Worm (Caenorhabditis elegans): ENCODE data around the gene srh-236.

The srh-236 gene

ce11 chrV:17208045-17208444, 3.8 kb downstream of the srh-236 start, which contains the start of gene Y68A4A.13:
Gene Y68A4A.13, minus strand, starts transcription at chrV:17208145.
- no peak for TF ChIP-seq nhr-2 (tag; optimal IDR thresholded peaks at IDR 0.05)
- no peak for TF ChIP-seq mls-2 (tag; optimal IDR thresholded peaks at IDR 0.05)
- no peak for TF ChIP-seq snpc-4 (tag; optimal IDR thresholded peaks at IDR 0.05)
- no peak for TF ChIP-seq unc-39 (tag; optimal IDR thresholded peaks at IDR 0.05)
- TF ChIP-seq ceh-43 (GFP tag; optimal IDR thresholded peaks at IDR 0.05), result no peak
- no peak for TF ChIP-seq blmp-1 (tag; optimal IDR thresholded peaks at IDR 0.05)

ce11 chrV:17206469-17206868, 5.4 kb downstream of the srh-236 start:
- no peak for TF ChIP-seq pha-4 (tag; optimal IDR thresholded peaks at IDR 0.05)
- TF ChIP-seq nhr-237 (tag; optimal IDR thresholded peaks at IDR 0.05), result no peak
- no peak for TF ChIP-seq snpc-4 (tag; optimal IDR thresholded peaks at IDR 0.05)
- TF ChIP-seq drap-1 (GFP tag; optimal IDR thresholded peaks at IDR 0.05), result no peak
- no peak for TF ChIP-seq sptf-1 (tag; optimal IDR thresholded peaks at IDR 0.05)
- TF ChIP-seq ces-1 (GFP tag; optimal IDR thresholded peaks at IDR 0.05), result no peak
- TF ChIP-seq bed-3 (GFP tag; optimal IDR thresholded peaks at IDR 0.05), result no peak
- TF ChIP-seq ceh-83 (GFP tag; optimal IDR thresholded peaks at IDR 0.05), result no peak
- TF ChIP-seq sem-2 (GFP tag; optimal IDR thresholded peaks at IDR 0.05), result no peak

ce11 chrV:17201847-17202246, 10.0 kb downstream of the srh-236 start, which contains the start of gene Y68A4A.10:
Gene Y68A4A.10, plus strand, starts transcription at chrV:17202147.
- no peak for TF ChIP-seq blmp-1 (tag; optimal IDR thresholded peaks at IDR 0.05)
- no peak for TF ChIP-seq tbx-8 (GFP tag; optimal IDR thresholded peaks at IDR 0.05)
- TF ChIP-seq unc-62 (GFP tag; optimal IDR thresholded peaks at IDR 0.05), result no peak
- no peak for TF ChIP-seq zip-8 (tag; optimal IDR thresholded peaks at IDR 0.05)
- TF ChIP-seq mls-2 (tag; optimal IDR thresholded peaks at IDR 0.05), result no peak
- TF ChIP-seq mep-1 (tag; optimal IDR thresholded peaks at IDR 0.05), result no peak
- no peak for TF ChIP-seq ceh-43 (GFP tag; optimal IDR thresholded peaks at IDR 0.05)
- no peak for TF ChIP-seq bed-3 (GFP tag; optimal IDR thresholded peaks at IDR 0.05)
- no peak for TF ChIP-seq snpc-4 (tag; optimal IDR thresholded peaks at IDR 0.05)
- no peak for TF ChIP-seq lin-13 (tag; optimal IDR thresholded peaks at IDR 0.05)
- TF ChIP-seq nhr-12 (tag; optimal IDR thresholded peaks at IDR 0.05), result no peak
- TF ChIP-seq lin-32 (GFP tag; optimal IDR thresholded peaks at IDR 0.05), result no peak
- no peak for TF ChIP-seq mab-5 (tag; optimal IDR thresholded peaks at IDR 0.05)
- TF ChIP-seq sptf-1 (tag; optimal IDR thresholded peaks at IDR 0.05), result no peak
- TF ChIP-seq flh-1 (GFP tag; optimal IDR thresholded peaks at IDR 0.05), result no peak
- TF ChIP-seq ztf-11 (tag; optimal IDR thresholded peaks at IDR 0.05), result no peak
- TF ChIP-seq hlh-1 (tag; optimal IDR thresholded peaks at IDR 0.05), result no peak
- no peak for TF ChIP-seq M03D4.4 (tag; optimal IDR thresholded peaks at IDR 0.05)
- TF ChIP-seq ces-1 (GFP tag; optimal IDR thresholded peaks at IDR 0.05), result no peak

- TF ChIP-seq unc-39 (tag; optimal IDR thresholded peaks at IDR 0.05) (no peak), lin-13 (tag; optimal IDR thresholded peaks at IDR 0.05) (no peak), sem-2 (GFP tag; optimal IDR thresholded peaks at IDR 0.05) (no peak), mep-1 (tag; optimal IDR thresholded peaks at IDR 0.05) (no peak)
Observed at ce11 chrV:17198926-17199325, 12.9 kb downstream of the srh-236 start, which contains the start of gene srz-96. Gene srz-96, plus strand, starts transcription at chrV:17199226.

ce11 chrV:17192238-17192637, 19.6 kb downstream of the srh-236 start, which contains the start of gene srz-47:
Gene srz-47, minus strand, starts transcription at chrV:17192338.
- TF ChIP-seq bed-3 (GFP tag; optimal IDR thresholded peaks at IDR 0.05) (no peak), lsy-2 (tag; optimal IDR thresholded peaks at IDR 0.05) (no peak), ceh-83 (GFP tag; optimal IDR thresholded peaks at IDR 0.05) (no peak), unc-39 (tag; optimal IDR thresholded peaks at IDR 0.05) (no peak), flh-1 (GFP tag; optimal IDR thresholded peaks at IDR 0.05) (no peak), blmp-1 (tag; optimal IDR thresholded peaks at IDR 0.05) (no peak), elt-3 (tag; optimal IDR thresholded peaks at IDR 0.05) (no peak), sem-2 (GFP tag; optimal IDR thresholded peaks at IDR 0.05) (no peak), ham-2 (GFP tag; optimal IDR thresholded peaks at IDR 0.05) (no peak), zip-8 (tag; optimal IDR thresholded peaks at IDR 0.05) (no peak), ztf-11 (tag; optimal IDR thresholded peaks at IDR 0.05) (no peak), tbx-8 (GFP tag; optimal IDR thresholded peaks at IDR 0.05) (no peak), mls-2 (tag; optimal IDR thresholded peaks at IDR 0.05) (no peak), ceh-39 (tag; optimal IDR thresholded peaks at IDR 0.05) (no peak), pha-4 (tag; optimal IDR thresholded peaks at IDR 0.05) (no peak), drap-1 (GFP tag; optimal IDR thresholded peaks at IDR 0.05) (no peak)

- TF ChIP-seq unc-120 (tag; optimal IDR thresholded peaks at IDR 0.05; ENCODE audit: poor library complexity, severe bottlenecking) (no peak), mep-1 (tag; optimal IDR thresholded peaks at IDR 0.05) (no peak), ham-2 (GFP tag; optimal IDR thresholded peaks at IDR 0.05) (no peak), nhr-28 (tag; optimal IDR thresholded peaks at IDR 0.05) (no peak), hlh-1 (tag; optimal IDR thresholded peaks at IDR 0.05) (no peak), M03D4.4 (tag; optimal IDR thresholded peaks at IDR 0.05) (no peak), flh-1 (GFP tag; optimal IDR thresholded peaks at IDR 0.05) (no peak), blmp-1 (tag; optimal IDR thresholded peaks at IDR 0.05) (no peak), sptf-1 (tag; optimal IDR thresholded peaks at IDR 0.05) (no peak), drap-1 (GFP tag; optimal IDR thresholded peaks at IDR 0.05) (no peak), unc-39 (tag; optimal IDR thresholded peaks at IDR 0.05) (no peak), ces-1 (GFP tag; optimal IDR thresholded peaks at IDR 0.05) (no peak), mls-2 (tag; optimal IDR thresholded peaks at IDR 0.05) (no peak), ceh-83 (GFP tag; optimal IDR thresholded peaks at IDR 0.05) (no peak), nhr-76 (tag; optimal IDR thresholded peaks at IDR 0.05) (no peak)
Observed at ce11 chrV:17190399-17190798, 21.4 kb downstream of the srh-236 start, which contains the start of gene str-199. Gene str-199, minus strand, starts transcription at chrV:17190499.
